Worm (Caenorhabditis elegans) whole organism, young adult: ENCODE measurements around the gene C52E2.4.

Source experiments
- B0035.1 ChIP-seq: sonication (generic microtip); optimal IDR thresholded peaks from 2 replicates; lab custom pipeline; 2016; ENCODE audit warnings: missing genetic modification characterization, mild to moderate bottlenecking, missing compliant biosample characterization, missing genotype, missing genetic modification reagents
- B0261.1 ChIP-seq: sonication (generic microtip); optimal IDR thresholded peaks from 2 replicates; lab custom pipeline; 2016; ENCODE audit warnings: mild to moderate bottlenecking, missing genetic modification characterization, moderate library complexity, missing compliant biosample characterization
- B0336.3 ChIP-seq: fragments of 200-800 bp; sonication (Bioruptor generic); IDR thresholded peaks from 2 replicates; pipeline ENCODE4 v1.3.6; 2022; ENCODE audit warnings: missing genetic modification characterization, missing compliant biosample characterization
- F23B12.7 ChIP-seq: sonication (generic microtip); optimal IDR thresholded peaks from 2 replicates; lab custom pipeline; 2017; ENCODE audit warnings: missing genetic modification characterization, mild to moderate bottlenecking, missing compliant biosample characterization, antibody characterized with exemption, moderate library complexity; ENCODE audit not compliant: insufficient read depth
- F39B2.1 ChIP-seq: fragments of 200-800 bp; sonication (Bioruptor generic); IDR thresholded peaks from 2 replicates; pipeline ENCODE4 v1.3.6; 2022; ENCODE audit warnings: missing genetic modification reagents, missing genetic modification characterization, missing compliant biosample characterization
- F52B5.7 ChIP-seq: sonication (generic microtip); optimal IDR thresholded peaks from 2 replicates; lab custom pipeline; 2016; ENCODE audit warnings: mild to moderate bottlenecking, missing genetic modification characterization, missing compliant biosample characterization
- F57A8.1 ChIP-seq: fragments of 200-800 bp; sonication (Bioruptor generic); optimal IDR thresholded peaks from 2 replicates; lab custom pipeline; 2018; ENCODE audit warnings: mild to moderate bottlenecking, missing genetic modification characterization, moderate library complexity, missing compliant biosample characterization
- F57C9.4 ChIP-seq: sonication (generic microtip); optimal IDR thresholded peaks from 2 replicates; lab custom pipeline; 2017; ENCODE audit warnings: mild to moderate bottlenecking, missing genetic modification characterization, missing compliant biosample characterization
- T07F8.4 ChIP-seq: sonication (generic microtip); optimal IDR thresholded peaks from 2 replicates; lab custom pipeline; 2016; ENCODE audit warnings: mild to moderate bottlenecking, missing genetic modification characterization, moderate library complexity, missing compliant biosample characterization
- T26A5.8 ChIP-seq: sonication (generic microtip); optimal IDR thresholded peaks from 2 replicates; lab custom pipeline; 2016; ENCODE audit warnings: missing genetic modification characterization, missing compliant biosample characterization
- Y56A3A.18 ChIP-seq: fragments of 200-800 bp; sonication (Bioruptor generic); IDR thresholded peaks from 2 replicates; pipeline ENCODE4 v1.3.6; 2022; ENCODE audit warnings: missing genetic modification reagents, missing genetic modification characterization, missing compliant biosample characterization
- Y95B8A.8 ChIP-seq: fragments of 200-800 bp; sonication (Bioruptor generic); IDR thresholded peaks from 2 replicates; pipeline ENCODE4 v1.3.6; 2022; ENCODE audit warnings: missing genetic modification reagents, missing genetic modification characterization, missing compliant biosample characterization
- aptf-3 ChIP-seq: fragments of 200-800 bp; sonication (Bioruptor generic); IDR thresholded peaks from 2 replicates; pipeline ENCODE4 v1.3.6; 2022; ENCODE audit warnings: missing genetic modification characterization, missing compliant biosample characterization
- atf-7 ChIP-seq: sonication (generic microtip); optimal IDR thresholded peaks from 2 replicates; lab custom pipeline; 2017; ENCODE audit warnings: mild to moderate bottlenecking, missing genetic modification characterization, missing compliant biosample characterization
- attf-6 ChIP-seq: fragments of 200-800 bp; sonication (Bioruptor generic); IDR thresholded peaks from 2 replicates; pipeline ENCODE4 v1.3.6; 2022; ENCODE audit warnings: missing genetic modification reagents, missing genetic modification characterization, missing compliant biosample characterization
- ceh-40 ChIP-seq: fragments of 200-800 bp; sonication (Bioruptor generic); IDR thresholded peaks from 2 replicates; pipeline ENCODE4 v1.3.6; 2022; ENCODE audit warnings: missing genetic modification characterization, missing compliant biosample characterization
- ceh-79 ChIP-seq: sonication (generic microtip); optimal IDR thresholded peaks from 2 replicates; lab custom pipeline; 2017; ENCODE audit warnings: mild to moderate bottlenecking, missing genetic modification characterization, missing compliant biosample characterization
- chd-7 ChIP-seq: sonication (generic microtip); optimal IDR thresholded peaks from 2 replicates; lab custom pipeline; 2016; ENCODE audit warnings: mild to moderate bottlenecking, missing genetic modification characterization, moderate library complexity, missing compliant biosample characterization
- egl-44 ChIP-seq: fragments of 200-800 bp; sonication (Bioruptor generic); IDR thresholded peaks from 2 replicates; pipeline ENCODE4 v1.3.6; 2022; ENCODE audit warnings: missing genetic modification reagents, missing genetic modification characterization, missing compliant biosample characterization
- egrh-3 ChIP-seq: fragments of 200-800 bp; sonication (Bioruptor generic); IDR thresholded peaks from 2 replicates; pipeline ENCODE4 v1.3.6; 2022; ENCODE audit warnings: missing genetic modification reagents, missing genetic modification characterization, missing compliant biosample characterization
- hlh-26 ChIP-seq: fragments of 200-800 bp; sonication (Bioruptor generic); conservative IDR thresholded peaks from 2 replicates; pipeline ENCODE4 v1.3.6; 2022; ENCODE audit warnings: missing genetic modification reagents, missing genetic modification characterization, missing compliant biosample characterization
- hmg-20 ChIP-seq: fragments of 200-800 bp; sonication (Bioruptor generic); IDR thresholded peaks from 2 replicates; pipeline ENCODE4 v1.3.6; 2022; ENCODE audit warnings: missing genetic modification reagents, missing genetic modification characterization, missing compliant biosample characterization
- hrde-1 ChIP-seq: sonication (generic microtip); optimal IDR thresholded peaks from 2 replicates; lab custom pipeline; 2016; ENCODE audit warnings: missing genetic modification characterization, mild to moderate bottlenecking, missing compliant biosample characterization, moderate library complexity, missing genotype, missing genetic modification reagents, borderline replicate concordance
- let-526 ChIP-seq: fragments of 200-800 bp; sonication (Bioruptor generic); IDR thresholded peaks from 2 replicates; pipeline ENCODE4 v1.3.6; 2022; ENCODE audit warnings: missing genetic modification reagents, missing genetic modification characterization, missing compliant biosample characterization
- lin-40 ChIP-seq: sonication (generic microtip); optimal IDR thresholded peaks from 2 replicates; lab custom pipeline; 2016; ENCODE audit warnings: missing genetic modification characterization, mild to moderate bottlenecking, missing compliant biosample characterization, missing genotype, missing genetic modification reagents
- lir-1 ChIP-seq: fragments of 200-800 bp; sonication (Bioruptor generic); conservative IDR thresholded peaks from 2 replicates; pipeline ENCODE4 v1.3.6; 2022; ENCODE audit warnings: missing genetic modification reagents, missing genetic modification characterization, missing compliant biosample characterization
- lsy-27 ChIP-seq: sonication (generic microtip); optimal IDR thresholded peaks from 2 replicates; lab custom pipeline; 2017; ENCODE audit warnings: missing genetic modification characterization, mild to moderate bottlenecking, missing compliant biosample characterization, antibody characterized with exemption, missing genotype, borderline replicate concordance; ENCODE audit not compliant: insufficient read depth
- madf-8 ChIP-seq: fragments of 200-800 bp; sonication (Bioruptor generic); conservative IDR thresholded peaks from 2 replicates; pipeline ENCODE4 v1.3.6; 2022; ENCODE audit warnings: missing genetic modification reagents, missing genetic modification characterization, missing compliant biosample characterization
- mcd-1 ChIP-seq: fragments of 200-800 bp; sonication (Bioruptor generic); IDR thresholded peaks from 2 replicates; pipeline ENCODE4 v1.3.6; 2022; ENCODE audit warnings: missing genetic modification reagents, missing genetic modification characterization, missing compliant biosample characterization
- nhr-80 ChIP-seq: sonication (generic microtip); optimal IDR thresholded peaks from 2 replicates; lab custom pipeline; 2016; ENCODE audit warnings: missing genetic modification characterization, missing compliant biosample characterization
- nhr-90 ChIP-seq: sonication (generic microtip); optimal IDR thresholded peaks from 2 replicates; lab custom pipeline; 2016; ENCODE audit warnings: missing genotype, mild to moderate bottlenecking, missing genetic modification characterization, missing compliant biosample characterization
- sdz-38 ChIP-seq: sonication (generic microtip); optimal IDR thresholded peaks from 2 replicates; lab custom pipeline; 2016; ENCODE audit warnings: missing genotype, missing genetic modification characterization, missing compliant biosample characterization
- snpc-1.3 ChIP-seq: sonication (generic microtip); optimal IDR thresholded peaks from 2 replicates; lab custom pipeline; 2017; ENCODE audit warnings: missing genetic modification characterization, mild to moderate bottlenecking, missing compliant biosample characterization, antibody characterized with exemption, moderate library complexity, missing genotype, missing genetic modification reagents; ENCODE audit not compliant: insufficient read depth
- somi-1 ChIP-seq: fragments of 200-800 bp; sonication (Bioruptor generic); optimal IDR thresholded peaks from 2 replicates; lab custom pipeline; 2018; ENCODE audit warnings: mild to moderate bottlenecking, missing genetic modification characterization, missing compliant biosample characterization
- tbx-9 ChIP-seq: sonication (generic microtip); optimal IDR thresholded peaks from 2 replicates; lab custom pipeline; 2016; ENCODE audit warnings: borderline replicate concordance, missing genetic modification characterization, inconsistent platforms, missing compliant biosample characterization
- zim-3 ChIP-seq: sonication (generic microtip); optimal IDR thresholded peaks from 2 replicates; lab custom pipeline; 2017; ENCODE audit warnings: mild to moderate bottlenecking, missing genetic modification characterization, moderate library complexity, missing compliant biosample characterization
- ztf-18 ChIP-seq: sonication (generic microtip); optimal IDR thresholded peaks from 2 replicates; lab custom pipeline; 2016; ENCODE audit warnings: missing genotype, mild to moderate bottlenecking, missing genetic modification characterization, missing compliant biosample characterization
- ztf-26 ChIP-seq: sonication (generic microtip); optimal IDR thresholded peaks from 2 replicates; lab custom pipeline; 2017; ENCODE audit warnings: missing genetic modification characterization, missing compliant biosample characterization
- ztf-3 ChIP-seq: fragments of 200-800 bp; sonication (Bioruptor generic); optimal IDR thresholded peaks from 2 replicates; lab custom pipeline; 2018; ENCODE audit warnings: mild to moderate bottlenecking, missing genetic modification characterization, missing compliant biosample characterization

The C52E2.4 gene

DNA sequence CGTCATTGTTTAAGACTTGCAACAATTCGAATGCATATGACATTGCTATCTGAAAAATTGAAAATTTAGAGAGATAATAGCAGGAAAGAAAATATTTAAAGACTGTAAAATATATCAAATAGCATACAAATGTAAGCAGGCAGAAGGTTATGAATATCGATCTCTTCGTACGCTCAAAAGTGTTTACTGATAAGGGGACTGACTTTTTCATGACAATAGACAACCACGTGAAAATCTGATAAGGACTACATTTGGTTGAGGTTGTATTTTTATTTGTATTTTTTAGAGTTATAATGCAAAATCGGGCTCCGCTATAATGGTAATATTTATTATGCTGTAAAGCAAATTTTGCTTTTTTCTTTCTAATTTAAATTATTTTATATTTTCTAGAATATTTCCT lies at the start of gene C52E2.4, which contains the start of gene C52E2.5:
Gene C52E2.4 (plus strand): TSS at position 252 of the 400 bp plus-strand sequence.
Gene C52E2.5 (minus strand): TSS at position 43 of the 400 bp plus-strand sequence.
- peak; percentile 60 for TF ChIP-seq nhr-80 (tag; lab: Kevin White, UChicago)
- TF ChIP-seq mcd-1 (GFP tag; lab: Robert Waterston, UW): no peak
- no peak for TF ChIP-seq chd-7 (tag; lab: Kevin White, UChicago)

ce11 chrII:1806358-1806757 lies 36.6 kb upstream of the C52E2.4 start, which contains the start of gene C08F1.12:
TSS of gene C08F1.12 (minus strand) at chrII:1806458.
- TF ChIP-seq hrde-1 (tag; lab: Kevin White, UChicago): no peak
- no peak for TF ChIP-seq zim-3
- no peak for TF ChIP-seq chd-7 (tag; lab: Kevin White, UChicago)
- no peak for TF ChIP-seq lsy-27 (tag; lab: Kevin White, UChicago)
- TF ChIP-seq T26A5.8 (tag; lab: Kevin White, UChicago): no peak
- no peak for TF ChIP-seq B0336.3 (GFP tag; lab: Robert Waterston, UW)
- TF ChIP-seq tbx-9 (tag; lab: Kevin White, UChicago): no peak
- TF ChIP-seq ceh-79 (tag; lab: Kevin White, UChicago): no peak
- no peak for TF ChIP-seq F52B5.7 (tag; lab: Kevin White, UChicago)
- no peak for TF ChIP-seq Y56A3A.18 (GFP tag; lab: Robert Waterston, UW)
- no peak for TF ChIP-seq nhr-90 (tag; lab: Kevin White, UChicago)
- TF ChIP-seq, all 124 proteins: peak for 0

DNA sequence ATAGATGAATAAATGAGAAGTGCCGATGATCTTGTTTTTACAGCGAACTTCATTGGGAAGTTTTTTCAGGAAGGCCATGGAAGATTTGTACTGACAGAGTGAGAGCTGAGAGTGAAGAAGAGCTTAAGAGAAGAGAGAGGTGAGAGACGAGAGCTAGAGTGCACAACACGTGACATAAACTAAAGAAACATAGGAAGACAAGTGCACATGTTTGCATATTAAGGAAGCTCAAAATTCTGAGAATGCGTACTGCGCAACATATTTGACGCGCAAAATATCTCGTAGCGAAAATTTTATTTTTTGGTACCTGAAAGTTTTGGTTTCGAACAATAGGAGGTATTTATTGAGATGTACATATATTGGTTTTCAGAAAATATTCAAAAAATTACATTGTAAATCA lies 34.7 kb upstream of the C52E2.4 start, which contains the start of gene C08F1.8:
Gene C08F1.8 (minus strand): TSS at position 101 of the 400 bp plus-strand sequence.
- no peak for TF ChIP-seq ceh-40 (GFP tag; lab: Robert Waterston, UW)
- no peak for TF ChIP-seq hlh-26 (GFP tag; lab: Robert Waterston, UW)
- no peak for TF ChIP-seq T07F8.4 (tag; lab: Kevin White, UChicago)
- no peak for TF ChIP-seq hmg-20 (GFP tag; lab: Robert Waterston, UW)
- TF ChIP-seq somi-1 (GFP tag; lab: Kevin White, UChicago): no peak
- TF ChIP-seq sdz-38 (tag; lab: Kevin White, UChicago): no peak
- TF ChIP-seq, all 124 proteins: peak for 0

DNA sequence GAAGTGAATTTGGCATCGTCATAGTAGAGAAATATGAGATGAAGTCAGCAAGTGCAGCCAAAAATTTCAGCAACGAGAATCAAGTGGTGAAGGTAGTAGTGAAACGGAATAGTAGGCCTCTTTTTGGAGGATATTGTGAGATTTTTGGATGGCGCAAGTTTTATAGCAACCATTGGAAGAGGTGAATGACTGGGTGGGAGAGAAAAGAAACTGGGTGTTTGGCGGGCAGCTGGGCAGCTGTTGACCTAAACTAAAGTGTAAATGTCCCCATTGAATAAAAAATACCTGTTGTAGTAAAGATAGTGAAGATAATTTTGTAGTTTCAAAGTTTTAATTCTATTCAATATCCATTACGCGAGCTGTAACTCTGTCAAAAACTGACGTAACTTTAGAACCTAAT lies 26.9 kb upstream of the C52E2.4 start:
- no peak for TF ChIP-seq F57A8.1 (GFP tag; lab: Kevin White, UChicago)
- no peak for TF ChIP-seq attf-6 (GFP tag; lab: Robert Waterston, UW)
- TF ChIP-seq atf-7 (tag; lab: Kevin White, UChicago): no peak
- TF ChIP-seq egrh-3 (GFP tag; lab: Robert Waterston, UW): no peak
- TF ChIP-seq nhr-80 (tag; lab: Kevin White, UChicago): no peak
- TF ChIP-seq lir-1 (GFP tag; lab: Robert Waterston, UW): no peak
- TF ChIP-seq, all 124 proteins: peak for 0

- TF ChIP-seq snpc-1.3 (tag; lab: Kevin White, UChicago): no peak
- no peak for TF ChIP-seq B0035.1 (tag; lab: Kevin White, UChicago)
- no peak for TF ChIP-seq F57C9.4 (tag; lab: Kevin White, UChicago)
- no peak for TF ChIP-seq ztf-26 (tag; lab: Kevin White, UChicago)
- TF ChIP-seq lin-40 (tag; lab: Kevin White, UChicago): no peak
- no peak for TF ChIP-seq let-526
- TF ChIP-seq F23B12.7 (tag; lab: Kevin White, UChicago): no peak
- no peak for TF ChIP-seq Y95B8A.8 (GFP tag; lab: Robert Waterston, UW)
- no peak for TF ChIP-seq egl-44 (GFP tag; lab: Robert Waterston, UW)
- no peak for TF ChIP-seq attf-6 (GFP tag; lab: Robert Waterston, UW)
- no peak for TF ChIP-seq F39B2.1 (GFP tag; lab: Robert Waterston, UW)
- no peak for TF ChIP-seq aptf-3 (GFP tag; lab: Robert Waterston, UW)
- TF ChIP-seq ztf-3 (GFP tag; lab: Kevin White, UChicago): no peak
- TF ChIP-seq ztf-18 (tag; lab: Kevin White, UChicago): no peak
- no peak for TF ChIP-seq chd-7 (tag; lab: Kevin White, UChicago)
- no peak for TF ChIP-seq B0261.1 (tag; lab: Kevin White, UChicago)
- no peak for TF ChIP-seq madf-8 (GFP tag; lab: Robert Waterston, UW)
- TF ChIP-seq, all 124 proteins: peak for 0
Observed at ce11 chrII:1818300-1818699, 24.6 kb upstream of the C52E2.4 start, which contains the start of gene fbxb-10. TSS of gene fbxb-10 (minus strand) at chrII:1818400.
